Worm (Caenorhabditis elegans) whole organism, L3 larva: ENCODE data around the gene heri-1.

ENCODE experiments used
- aly-2 ChIP-seq: fragments of 150-350 bp; optimal IDR thresholded peaks from 2 replicates; lab custom pipeline; 2014; ENCODE audit warnings: missing biosample characterization, missing genetic modification characterization
- ceh-16 ChIP-seq: sonication (generic microtip); optimal IDR thresholded peaks from 2 replicates; lab custom pipeline; 2017; ENCODE audit warnings: missing biosample characterization, missing genetic modification characterization
- daf-12 ChIP-seq: fragments of 150-350 bp; optimal IDR thresholded peaks from 2 replicates; lab custom pipeline; 2014; ENCODE audit warnings: missing biosample characterization, missing genetic modification reagents, missing genetic modification characterization
- mdl-1 ChIP-seq: fragments of 150-350 bp; optimal IDR thresholded peaks from 2 replicates; lab custom pipeline; 2014; ENCODE audit warnings: missing biosample characterization, missing genetic modification characterization
- nhr-11 ChIP-seq: fragments of 150-350 bp; optimal IDR thresholded peaks from 2 replicates; lab custom pipeline; 2014; ENCODE audit warnings: missing biosample characterization, missing genetic modification characterization
- nhr-43 ChIP-seq: sonication (generic microtip); optimal IDR thresholded peaks from 2 replicates; lab custom pipeline; 2016; ENCODE audit warnings: mild to moderate bottlenecking, missing genetic modification characterization, missing compliant biosample characterization; ENCODE audit not compliant: poor library complexity, severe bottlenecking
- nhr-76 ChIP-seq: fragments of 150-350 bp; sonication (generic microtip); optimal IDR thresholded peaks from 5 replicates; lab custom pipeline; 2014; ENCODE audit warnings: missing biosample characterization, missing genetic modification characterization
- nhr-77 ChIP-seq: fragments of 150-350 bp; optimal IDR thresholded peaks from 2 replicates; lab custom pipeline; 2014; ENCODE audit warnings: missing biosample characterization, missing genetic modification characterization
- snpc-4 ChIP-seq: fragments of 150-350 bp; optimal IDR thresholded peaks from 2 replicates; lab custom pipeline; 2014; ENCODE audit warnings: missing biosample characterization, missing genetic modification characterization
- unc-39 ChIP-seq: sonication (generic microtip); optimal IDR thresholded peaks from 4 replicates; lab custom pipeline; 2017; ENCODE audit warnings: missing biosample characterization, missing genetic modification characterization
- unc-62 ChIP-seq: fragments of 150-350 bp; sonication (generic microtip); optimal IDR thresholded peaks from 4 replicates; lab custom pipeline; 2014; ENCODE audit warnings: missing biosample characterization, missing genetic modification reagents, missing genetic modification characterization
- zag-1 ChIP-seq: fragments of 150-350 bp; optimal IDR thresholded peaks from 2 replicates; lab custom pipeline; 2014; ENCODE audit warnings: missing biosample characterization, missing genetic modification characterization
- ztf-11 ChIP-seq: fragments of 150-350 bp; optimal IDR thresholded peaks from 2 replicates; lab custom pipeline; 2014; ENCODE audit warnings: missing biosample characterization, missing genetic modification characterization

- TF ChIP-seq daf-12, result no peak
- TF ChIP-seq zag-1 (tag; lab: Kevin White, UChicago), result no peak
- TF ChIP-seq snpc-4, result no peak
- no peak for TF ChIP-seq nhr-76
- TF ChIP-seq mdl-1 (tag; lab: Kevin White, UChicago), result no peak
- no peak for TF ChIP-seq unc-39 (tag; lab: Kevin White, UChicago)
- TF ChIP-seq aly-2 (tag; lab: Kevin White, UChicago), result no peak
- no peak for TF ChIP-seq unc-62 (GFP tag; lab: Kevin White, UChicago)
- no peak for TF ChIP-seq nhr-11 (tag; lab: Kevin White, UChicago)
- TF ChIP-seq ztf-11 (tag; lab: Kevin White, UChicago), result no peak
- no peak for TF ChIP-seq nhr-77 (tag; lab: Kevin White, UChicago)
- no peak for TF ChIP-seq ceh-16 (tag; lab: Kevin White, UChicago)
- TF ChIP-seq nhr-43 (tag; lab: Kevin White, UChicago), result no peak
These were observed 9.0 kb downstream of the heri-1 start for ce11 chrII:6103986-6104385.
